Fruit fly (Drosophila melanogaster) whole organism, prepupa: ENCODE data around the gene CG11085.

ENCODE experiments used
- Blimp-1 ChIP-seq: fragments of 200-800 bp; sonication (Bioruptor generic); optimal IDR thresholded peaks from 3 replicates; lab custom pipeline; 2017; ENCODE audit warnings: missing biosample characterization, missing genetic modification characterization, mild to moderate bottlenecking, moderate library complexity, missing genetic modification reagents
- CG10631 ChIP-seq: fragments of 200-800 bp; sonication (Bioruptor generic); optimal IDR thresholded peaks from 2 replicates; lab custom pipeline; 2016; ENCODE audit warnings: missing biosample characterization, missing genetic modification characterization
- CG10669 ChIP-seq: fragments of 200-800 bp; sonication (Bioruptor generic); optimal IDR thresholded peaks from 3 replicates; lab custom pipeline; 2018; ENCODE audit warnings: missing biosample characterization, mild to moderate bottlenecking, missing genetic modification characterization, moderate library complexity
- CG11294 ChIP-seq: fragments of 200-800 bp; sonication (Bioruptor generic); IDR thresholded peaks from 2 replicates; pipeline ENCODE4 v1.3.6; 2022; ENCODE audit warnings: missing biosample characterization, missing genetic modification characterization
- CG11762 ChIP-seq: fragments of 200-800 bp; sonication (Bioruptor generic); optimal IDR thresholded peaks from 3 replicates; lab custom pipeline; 2016; ENCODE audit warnings: missing biosample characterization, missing genetic modification characterization; ENCODE audit not compliant: insufficient read depth
- CG11902 ChIP-seq: fragments of 200-800 bp; sonication (Bioruptor generic); optimal IDR thresholded peaks from 3 replicates; lab custom pipeline; 2016; ENCODE audit warnings: missing biosample characterization, missing genetic modification characterization
- CG15336 ChIP-seq: fragments of 200-800 bp; sonication (Bioruptor generic); IDR thresholded peaks from 2 replicates; pipeline ENCODE4 v1.3.6; 2022; ENCODE audit warnings: missing biosample characterization, missing genetic modification characterization
- CG1621 ChIP-seq: fragments of 200-800 bp; sonication (Bioruptor generic); optimal IDR thresholded peaks from 3 replicates; lab custom pipeline; 2018; ENCODE audit warnings: missing biosample characterization, mild to moderate bottlenecking, missing genetic modification characterization
- CG16779 ChIP-seq: fragments of 200-800 bp; sonication (Bioruptor generic); optimal IDR thresholded peaks from 3 replicates; lab custom pipeline; 2017; ENCODE audit warnings: missing biosample characterization, mild to moderate bottlenecking, missing genetic modification characterization
- CG3032 ChIP-seq: fragments of 200-800 bp; optimal IDR thresholded peaks from 2 replicates; lab custom pipeline; 2019; ENCODE audit warnings: missing biosample characterization, mild to moderate bottlenecking, missing genetic modification characterization, moderate library complexity
- CG31627 ChIP-seq: fragments of 200-800 bp; sonication (Bioruptor generic); optimal IDR thresholded peaks from 3 replicates; lab custom pipeline; 2016; ENCODE audit warnings: missing biosample characterization, missing genetic modification characterization
- CG32006 ChIP-seq: fragments of 200-800 bp; sonication (Bioruptor generic); optimal IDR thresholded peaks from 3 replicates; lab custom pipeline; 2017; ENCODE audit warnings: missing biosample characterization, mild to moderate bottlenecking, missing genetic modification characterization
- CG4318 ChIP-seq: fragments of 200-800 bp; sonication (Bioruptor generic); optimal IDR thresholded peaks from 3 replicates; lab custom pipeline; 2017; ENCODE audit warnings: missing biosample characterization, mild to moderate bottlenecking, missing genetic modification characterization
- CG6276 ChIP-seq: fragments of 200-800 bp; sonication (Bioruptor generic); optimal IDR thresholded peaks from 2 replicates; lab custom pipeline; 2017; ENCODE audit warnings: missing biosample characterization, mild to moderate bottlenecking, missing genetic modification characterization
- CG6808 ChIP-seq: fragments of 200-800 bp; sonication (Bioruptor generic); optimal IDR thresholded peaks from 3 replicates; lab custom pipeline; 2017; ENCODE audit warnings: missing biosample characterization, missing genetic modification characterization, mild to moderate bottlenecking, moderate library complexity, missing genetic modification reagents
- CG6854 ChIP-seq: fragments of 200-800 bp; sonication (Bioruptor generic); optimal IDR thresholded peaks from 2 replicates; lab custom pipeline; 2017; ENCODE audit warnings: missing biosample characterization, mild to moderate bottlenecking, missing genetic modification characterization
- CG7368 ChIP-seq: fragments of 200-800 bp; sonication (Bioruptor generic); optimal IDR thresholded peaks from 3 replicates; lab custom pipeline; 2016; ENCODE audit warnings: missing biosample characterization, missing genetic modification characterization
- CG8119 ChIP-seq: fragments of 200-800 bp; sonication (Bioruptor generic); IDR thresholded peaks from 3 replicates; pipeline ENCODE4 v1.3.6; 2022; ENCODE audit warnings: missing biosample characterization, missing genetic modification characterization
- CG8319 ChIP-seq: fragments of 200-800 bp; sonication (Bioruptor generic); optimal IDR thresholded peaks from 3 replicates; lab custom pipeline; 2016; ENCODE audit warnings: missing biosample characterization, missing genetic modification characterization
- CG8632 ChIP-seq: fragments of 200-800 bp; sonication (Bioruptor generic); optimal IDR thresholded peaks from 3 replicates; lab custom pipeline; 2016; ENCODE audit warnings: missing biosample characterization, missing genetic modification characterization
- CG9139 ChIP-seq: fragments of 200-800 bp; sonication (Bioruptor generic); optimal IDR thresholded peaks from 3 replicates; lab custom pipeline; 2017; ENCODE audit warnings: missing biosample characterization, mild to moderate bottlenecking, missing genetic modification characterization
- Eip78C ChIP-seq: fragments of 200-800 bp; sonication (Bioruptor generic); peaks from one replicate; lab custom pipeline; 2016; ENCODE audit warnings: missing biosample characterization, missing genetic modification characterization
- Eip93F ChIP-seq: fragments of 200-800 bp; sonication (Bioruptor generic); optimal IDR thresholded peaks from 2 replicates; lab custom pipeline; 2016; ENCODE audit warnings: missing biosample characterization, mild to moderate bottlenecking, missing genetic modification characterization
- Ets21C ChIP-seq: fragments of 200-800 bp; sonication (Bioruptor generic); optimal IDR thresholded peaks from 3 replicates; lab custom pipeline; 2016; ENCODE audit warnings: missing biosample characterization, missing genetic modification characterization
- Ets96B ChIP-seq: fragments of 200-800 bp; optimal IDR thresholded peaks from 2 replicates; lab custom pipeline; 2019; ENCODE audit warnings: missing biosample characterization, mild to moderate bottlenecking, missing genetic modification characterization, moderate library complexity
- Gug ChIP-seq: fragments of 200-800 bp; sonication (Bioruptor generic); IDR thresholded peaks from 2 replicates; pipeline ENCODE4 v1.3.6; 2022; ENCODE audit warnings: missing biosample characterization, missing genetic modification characterization
- Hr38 ChIP-seq: sonication (Bioruptor generic); optimal IDR thresholded peaks from 2 replicates; lab custom pipeline; 2016; ENCODE audit warnings: missing biosample characterization, missing genetic modification characterization
- Hr39 ChIP-seq: fragments of 200-800 bp; sonication (Bioruptor generic); optimal IDR thresholded peaks from 2 replicates; lab custom pipeline; 2016; ENCODE audit warnings: missing biosample characterization, missing genetic modification characterization
- Hr4 ChIP-seq: fragments of 200-800 bp; sonication (Bioruptor generic); optimal IDR thresholded peaks from 3 replicates; lab custom pipeline; 2016; ENCODE audit warnings: missing biosample characterization, missing genetic modification characterization
- Met ChIP-seq: fragments of 200-800 bp; sonication (Bioruptor generic); optimal IDR thresholded peaks from 3 replicates; lab custom pipeline; 2016; ENCODE audit warnings: missing biosample characterization, missing genetic modification characterization
- OdsH ChIP-seq: fragments of 200-800 bp; sonication (Bioruptor generic); optimal IDR thresholded peaks from 3 replicates; lab custom pipeline; 2016; ENCODE audit warnings: missing biosample characterization, missing genetic modification characterization
- Smox ChIP-seq: fragments of 200-800 bp; sonication (Bioruptor generic); optimal IDR thresholded peaks from 3 replicates; lab custom pipeline; 2016; ENCODE audit warnings: missing biosample characterization, missing genetic modification characterization
- Sox102F ChIP-seq: fragments of 200-800 bp; sonication (Bioruptor generic); optimal IDR thresholded peaks from 2 replicates; lab custom pipeline; 2016; ENCODE audit warnings: missing biosample characterization, mild to moderate bottlenecking, missing genetic modification characterization
- Sox14 ChIP-seq: fragments of 200-800 bp; sonication (Bioruptor generic); optimal IDR thresholded peaks from 3 replicates; lab custom pipeline; 2016; ENCODE audit warnings: missing biosample characterization, missing genetic modification characterization
- Sox15 ChIP-seq: fragments of 200-800 bp; sonication (Bioruptor generic); optimal IDR thresholded peaks from 3 replicates; lab custom pipeline; 2016; ENCODE audit warnings: missing biosample characterization, missing genetic modification characterization
- achi ChIP-seq: fragments of 200-800 bp; sonication (Bioruptor generic); optimal IDR thresholded peaks from 3 replicates; lab custom pipeline; 2016; ENCODE audit warnings: missing biosample characterization, missing genetic modification characterization
- cyc ChIP-seq: fragments of 200-800 bp; sonication (Bioruptor generic); optimal IDR thresholded peaks from 3 replicates; lab custom pipeline; 2016; ENCODE audit warnings: missing biosample characterization, missing genetic modification characterization
- dac ChIP-seq: fragments of 200-800 bp; sonication (Bioruptor generic); optimal IDR thresholded peaks from 2 replicates; lab custom pipeline; 2017; ENCODE audit warnings: missing biosample characterization, mild to moderate bottlenecking, missing genetic modification characterization
- eg ChIP-seq: fragments of 200-800 bp; sonication (Bioruptor generic); IDR thresholded peaks from 3 replicates; pipeline ENCODE4 v1.3.6; 2022; ENCODE audit warnings: missing biosample characterization, missing genetic modification characterization
- esn ChIP-seq: fragments of 200-800 bp; sonication (Bioruptor generic); optimal IDR thresholded peaks from 2 replicates; lab custom pipeline; 2016; ENCODE audit warnings: missing biosample characterization, mild to moderate bottlenecking, missing genetic modification characterization, moderate library complexity
- fd59A ChIP-seq: fragments of 200-800 bp; sonication (Bioruptor generic); optimal IDR thresholded peaks from 2 replicates; lab custom pipeline; 2017; ENCODE audit warnings: missing biosample characterization, mild to moderate bottlenecking, missing genetic modification characterization, missing genetic modification reagents
- fd85E ChIP-seq: fragments of 200-800 bp; sonication (Bioruptor generic); optimal IDR thresholded peaks from 3 replicates; lab custom pipeline; 2016; ENCODE audit warnings: missing biosample characterization, missing genetic modification characterization
- fkh ChIP-seq: fragments of 200-800 bp; sonication (Bioruptor generic); optimal IDR thresholded peaks from 3 replicates; lab custom pipeline; 2017; ENCODE audit warnings: missing biosample characterization, mild to moderate bottlenecking, missing genetic modification characterization, moderate library complexity
- lz ChIP-seq: fragments of 200-800 bp; sonication (Bioruptor generic); optimal IDR thresholded peaks from 3 replicates; lab custom pipeline; 2016; ENCODE audit warnings: missing biosample characterization, missing genetic modification characterization
- pdm3 ChIP-seq: fragments of 200-800 bp; sonication (Bioruptor generic); optimal IDR thresholded peaks from 3 replicates; lab custom pipeline; 2016; ENCODE audit warnings: missing biosample characterization, missing genetic modification characterization
- salr ChIP-seq, 2 experiments: fragments of 200-800 bp; sonication (Bioruptor generic); optimal IDR thresholded peaks; 3 replicates each; lab custom pipeline; 2016 to 2018; ENCODE audit warnings: missing biosample characterization in 2 of 2, missing genetic modification characterization in 2 of 2, mild to moderate bottlenecking in 1 of 2
- svp ChIP-seq: fragments of 200-800 bp; sonication (Bioruptor generic); peaks from one replicate; lab custom pipeline; 2016; ENCODE audit warnings: missing biosample characterization, missing genetic modification characterization
- topi ChIP-seq: fragments of 200-800 bp; sonication (Bioruptor generic); optimal IDR thresholded peaks from 3 replicates; lab custom pipeline; 2016; ENCODE audit warnings: missing biosample characterization, missing genetic modification characterization
- vri ChIP-seq: fragments of 200-800 bp; sonication (Bioruptor generic); optimal IDR thresholded peaks from 3 replicates; lab custom pipeline; 2016; ENCODE audit warnings: missing biosample characterization, mild to moderate bottlenecking, missing genetic modification characterization

Gene CG11085

dm6 chrX:12625594-12626274, 9.6 kb downstream of the CG11085 start:
- TF ChIP-seq Eip78C = peak; percentile 49
- no peak for TF ChIP-seq CG11902 (GFP tag; lab: Kevin White, UChicago)

DNA sequence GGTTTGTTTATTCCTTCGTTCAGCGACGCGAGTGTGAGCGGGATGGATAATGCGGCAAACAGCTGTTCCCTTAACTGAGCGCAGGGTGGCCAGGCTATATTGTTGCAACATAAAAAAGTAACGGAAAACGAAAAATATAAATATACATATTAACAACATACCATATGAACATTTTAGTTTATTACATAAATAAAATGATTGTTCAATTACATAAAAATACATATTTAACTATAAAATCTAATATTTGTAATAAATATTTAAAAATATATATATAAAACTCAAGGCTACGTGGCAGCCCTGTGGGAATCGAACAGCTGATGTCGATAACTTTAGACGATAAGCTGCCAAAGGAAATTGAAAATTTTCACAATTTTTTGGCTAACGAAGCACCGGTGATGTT, 13.4 kb downstream of the CG11085 start, which contains the start of the genes Aven and CG2540:
Aven (minus strand) TSS at position 77 of the 400 bp plus-strand sequence.
CG2540 (plus strand) TSS at position 315 of the 400 bp plus-strand sequence.
- TF ChIP-seq fkh (GFP tag; lab: Kevin White, UChicago) = peak; percentile 56
- peak; percentile 81 for TF ChIP-seq CG32006 (GFP tag; lab: Kevin White, UChicago)
- peak; percentile 61 for TF ChIP-seq CG16779
- TF ChIP-seq cyc (GFP tag; lab: Kevin White, UChicago) = peak; percentile 40
- peak; percentile 72 for TF ChIP-seq CG10631
- peak in 1 of 2 experiments; percentile 52 for TF ChIP-seq salr (GFP tag; optimal IDR thresholded peaks at IDR 0.05; lab: Kevin White, UChicago)
- peak; percentile 36 for TF ChIP-seq CG11762 (GFP tag; lab: Kevin White, UChicago)
- peak; percentile 74 for TF ChIP-seq OdsH (GFP tag; lab: Kevin White, UChicago)
- TF ChIP-seq CG11294 (GFP tag; lab: Robert Waterston, UW) = no peak
- peak; percentile 61 for TF ChIP-seq CG9139 (GFP tag; lab: Kevin White, UChicago)
- TF ChIP-seq CG8632 = peak; percentile 72
- TF ChIP-seq CG31627 (GFP tag; lab: Kevin White, UChicago) = peak; percentile 16
- peak; percentile 52 for TF ChIP-seq lz
- no peak for TF ChIP-seq fd85E (GFP tag; lab: Kevin White, UChicago)
- peak; percentile 82 for TF ChIP-seq achi (GFP tag; lab: Kevin White, UChicago)
- peak; percentile 59 for TF ChIP-seq topi (GFP tag; lab: Kevin White, UChicago)
- peak; percentile 78 for TF ChIP-seq CG15336 (GFP tag; lab: Robert Waterston, UW)
- TF ChIP-seq vri (GFP tag; lab: Kevin White, UChicago) = no peak
- peak; percentile 77 for TF ChIP-seq esn (GFP tag; lab: Kevin White, UChicago)
- TF ChIP-seq CG8319 (GFP tag; lab: Kevin White, UChicago) = peak; percentile 50
- TF ChIP-seq Sox102F = peak; percentile 63
- TF ChIP-seq Hr38 (GFP tag; lab: Kevin White, UChicago) = no peak
- peak; percentile 77 for TF ChIP-seq Ets96B
- TF ChIP-seq CG7368 (GFP tag; lab: Kevin White, UChicago) = peak; percentile 54
- TF ChIP-seq CG4318 (GFP tag; lab: Kevin White, UChicago) = peak; percentile 69
- peak; percentile 48 for TF ChIP-seq Eip93F (GFP tag; lab: Kevin White, UChicago)
- peak; percentile 1 for TF ChIP-seq Hr39 (GFP tag; lab: Kevin White, UChicago)
- TF ChIP-seq fd59A = peak; percentile 39
- peak; percentile 43 for TF ChIP-seq Sox14 (GFP tag; lab: Kevin White, UChicago)
- no peak for TF ChIP-seq Ets21C (GFP tag; lab: Kevin White, UChicago)
- TF ChIP-seq CG11902 (GFP tag; lab: Kevin White, UChicago) = peak; percentile 13
- peak; percentile 27 for TF ChIP-seq CG1621 (tag; lab: Kevin White, UChicago)
- peak; percentile 48 for TF ChIP-seq svp (GFP tag; lab: Kevin White, UChicago)
- peak; percentile 66 for TF ChIP-seq CG10669 (GFP tag; lab: Kevin White, UChicago)
- TF ChIP-seq Sox15 (GFP tag; lab: Kevin White, UChicago) = peak; percentile 48
- TF ChIP-seq Smox (GFP tag; lab: Kevin White, UChicago) = peak; percentile 60
- TF ChIP-seq CG6854 (GFP tag; lab: Kevin White, UChicago) = peak; percentile 75
- TF ChIP-seq CG3032 (tag; lab: Kevin White, UChicago) = peak; percentile 85
- TF ChIP-seq Blimp-1 = peak; percentile 26
- TF ChIP-seq Hr4 = peak; percentile 52
- TF ChIP-seq CG8119 (GFP tag; lab: Robert Waterston, UW) = peak; percentile 76
- TF ChIP-seq pdm3 (GFP tag; lab: Kevin White, UChicago) = peak; percentile 56
- peak; percentile 59 for TF ChIP-seq Met (GFP tag; lab: Kevin White, UChicago)
- no peak for TF ChIP-seq Gug
- peak; percentile 77 for TF ChIP-seq CG6276 (GFP tag; lab: Kevin White, UChicago)
- TF ChIP-seq CG6808 (GFP tag; lab: Kevin White, UChicago) = peak; percentile 76
- TF ChIP-seq eg (GFP tag; lab: Robert Waterston, UW) = peak; percentile 55; the same call in 1 of the 3 replicates
- TF ChIP-seq dac (GFP tag; lab: Kevin White, UChicago) = peak; percentile 70
